Worm (Caenorhabditis elegans): ENCODE measurements around the gene W06D12.6.

W06D12.6 gene

DNA sequence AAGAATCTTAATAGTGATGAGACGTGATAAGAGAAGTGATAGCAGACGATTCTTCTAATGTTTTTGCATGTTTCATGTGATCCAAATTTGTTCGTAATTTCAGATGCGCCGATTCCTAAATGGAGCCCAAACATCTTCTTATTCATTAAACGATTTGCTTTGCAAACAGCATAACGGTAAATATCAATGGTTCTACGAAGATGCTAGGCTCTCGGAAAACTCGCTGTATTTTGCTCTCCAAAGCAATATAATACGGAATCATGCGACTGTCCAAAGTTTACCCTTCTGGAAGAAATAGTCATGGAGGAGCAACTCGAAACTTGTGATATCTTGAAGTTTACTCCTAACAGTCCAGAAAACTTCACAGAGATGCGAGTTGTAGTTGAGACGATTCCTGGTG is at the start of gene W06D12.6:
Gene W06D12.6 (plus strand): TSS at position 301 of the 400 bp plus-strand sequence.
- TF ChIP-seq sptf-1 (tag; optimal IDR thresholded peaks at IDR 0.05) (no peak), mab-5 (tag; optimal IDR thresholded peaks at IDR 0.05) (no peak), sem-2 (GFP tag; optimal IDR thresholded peaks at IDR 0.05) (no peak), unc-39 (tag; optimal IDR thresholded peaks at IDR 0.05) (no peak), snpc-4 (tag; optimal IDR thresholded peaks at IDR 0.05) (no peak), lsy-2 (tag; optimal IDR thresholded peaks at IDR 0.05) (no peak), unc-120 (tag; optimal IDR thresholded peaks at IDR 0.05; ENCODE audit: poor library complexity, severe bottlenecking) (no peak), nhr-2 (tag; optimal IDR thresholded peaks at IDR 0.05) (no peak), hlh-1 (tag; optimal IDR thresholded peaks at IDR 0.05) (no peak)

DNA sequence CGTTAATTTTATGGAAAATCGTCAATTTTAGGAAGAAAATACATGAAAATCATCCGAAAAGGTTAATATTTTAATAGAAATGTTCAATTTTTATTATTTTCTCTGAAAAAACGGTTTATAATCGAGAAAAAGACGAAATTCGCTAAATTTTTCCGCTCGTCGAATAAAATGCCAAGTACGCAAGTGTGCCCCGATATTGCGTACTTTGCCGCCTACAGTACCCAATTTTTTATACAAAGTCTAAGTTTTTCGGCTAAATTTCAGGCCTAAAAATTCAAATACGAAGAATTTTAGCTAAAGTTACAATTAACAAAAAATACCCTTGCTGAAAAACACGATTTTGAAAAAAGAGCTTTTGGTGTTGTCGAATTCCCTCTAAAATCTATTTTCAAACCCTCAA is 47.1 kb upstream of the W06D12.6 start:
- TF ChIP-seq snpc-4 (tag; optimal IDR thresholded peaks at IDR 0.05): no peak
- no peak for TF ChIP-seq lsy-2 (tag; optimal IDR thresholded peaks at IDR 0.05)
- TF ChIP-seq ces-1 (GFP tag; optimal IDR thresholded peaks at IDR 0.05): no peak
- TF ChIP-seq ztf-11 (tag; optimal IDR thresholded peaks at IDR 0.05): no peak
- no peak for TF ChIP-seq mab-5 (tag; optimal IDR thresholded peaks at IDR 0.05)
- no peak for TF ChIP-seq flh-1 (GFP tag; optimal IDR thresholded peaks at IDR 0.05)
- no peak for TF ChIP-seq M03D4.4 (tag; optimal IDR thresholded peaks at IDR 0.05)
- no peak for TF ChIP-seq hlh-1 (tag; optimal IDR thresholded peaks at IDR 0.05)
- TF ChIP-seq lin-32 (GFP tag; optimal IDR thresholded peaks at IDR 0.05): no peak
- TF ChIP-seq ceh-39 (tag; optimal IDR thresholded peaks at IDR 0.05): no peak
- TF ChIP-seq nhr-2 (tag; optimal IDR thresholded peaks at IDR 0.05): no peak
- TF ChIP-seq elt-1 (tag; optimal IDR thresholded peaks at IDR 0.05; ENCODE audit: borderline replicate concordance, insufficient read depth): no peak
- no peak for TF ChIP-seq ceh-43 (GFP tag; optimal IDR thresholded peaks at IDR 0.05)
- TF ChIP-seq mls-2 (tag; optimal IDR thresholded peaks at IDR 0.05): no peak
- TF ChIP-seq lin-13 (tag; optimal IDR thresholded peaks at IDR 0.05): no peak

DNA sequence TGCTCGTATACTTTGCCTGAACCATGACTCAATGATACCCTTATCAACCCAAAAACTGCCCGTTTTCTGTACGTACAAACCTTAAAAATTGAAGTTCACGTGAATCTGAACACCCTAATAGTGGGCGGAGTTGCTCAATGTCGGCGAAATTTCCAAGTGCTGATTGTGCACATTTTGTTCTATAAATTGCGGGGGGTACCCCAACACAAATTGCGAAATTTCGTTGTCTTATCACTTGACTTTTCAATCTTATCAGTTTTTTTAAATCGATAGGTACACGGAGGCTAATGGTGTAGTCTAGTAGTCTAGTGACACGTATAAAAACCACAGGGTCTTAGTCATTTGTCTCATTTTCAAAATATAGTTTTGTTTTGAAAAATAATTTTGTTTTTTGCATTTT is 46.7 kb upstream of the W06D12.6 start, which contains the start of gene fbxa-108:
Gene fbxa-108 (minus strand): TSS at position 158 of the 400 bp plus-strand sequence.
- TF ChIP-seq ceh-83 (GFP tag; optimal IDR thresholded peaks at IDR 0.05) (no peak), lin-32 (GFP tag; optimal IDR thresholded peaks at IDR 0.05) (no peak), bed-3 (GFP tag; optimal IDR thresholded peaks at IDR 0.05) (no peak), lsy-2 (tag; optimal IDR thresholded peaks at IDR 0.05) (no peak), ztf-11 (tag; optimal IDR thresholded peaks at IDR 0.05) (no peak)

DNA sequence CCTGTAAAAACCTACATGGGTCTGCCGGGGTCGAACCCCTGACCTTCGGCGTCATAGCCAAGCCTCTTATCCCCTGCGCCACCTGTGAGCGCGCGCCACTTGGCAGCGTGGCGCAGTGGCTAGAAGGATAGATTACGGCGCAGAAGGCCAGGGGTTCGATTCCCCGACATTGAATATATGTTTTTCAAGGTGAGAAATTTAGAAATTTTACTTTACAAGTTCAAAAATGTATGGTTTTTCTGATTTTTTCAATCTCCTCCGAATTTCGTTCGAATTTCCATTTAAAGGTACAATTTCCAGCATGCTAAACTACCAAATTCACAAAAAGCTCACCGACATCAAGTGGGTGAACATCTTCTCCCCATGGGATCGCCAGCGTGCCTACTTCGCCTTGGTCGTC is 45.9 kb upstream of the W06D12.6 start, which contains the start of gene dgat-2:
Gene dgat-2 (plus strand): TSS at position 301 of the 400 bp plus-strand sequence.
- TF ChIP-seq mab-5 (tag; optimal IDR thresholded peaks at IDR 0.05): no peak
- no peak for TF ChIP-seq elt-1 (tag; optimal IDR thresholded peaks at IDR 0.05; ENCODE audit: borderline replicate concordance, insufficient read depth)
- TF ChIP-seq tbx-8 (GFP tag; optimal IDR thresholded peaks at IDR 0.05): no peak
- TF ChIP-seq ham-2 (GFP tag; optimal IDR thresholded peaks at IDR 0.05): no peak
- no peak for TF ChIP-seq ztf-11 (tag; optimal IDR thresholded peaks at IDR 0.05)
- TF ChIP-seq unc-120 (tag; optimal IDR thresholded peaks at IDR 0.05; ENCODE audit: poor library complexity, severe bottlenecking): no peak
- TF ChIP-seq pha-4 (tag; optimal IDR thresholded peaks at IDR 0.05): no peak
- TF ChIP-seq ces-1 (GFP tag; optimal IDR thresholded peaks at IDR 0.05): no peak
- TF ChIP-seq nhr-2 (tag; optimal IDR thresholded peaks at IDR 0.05): no peak

DNA sequence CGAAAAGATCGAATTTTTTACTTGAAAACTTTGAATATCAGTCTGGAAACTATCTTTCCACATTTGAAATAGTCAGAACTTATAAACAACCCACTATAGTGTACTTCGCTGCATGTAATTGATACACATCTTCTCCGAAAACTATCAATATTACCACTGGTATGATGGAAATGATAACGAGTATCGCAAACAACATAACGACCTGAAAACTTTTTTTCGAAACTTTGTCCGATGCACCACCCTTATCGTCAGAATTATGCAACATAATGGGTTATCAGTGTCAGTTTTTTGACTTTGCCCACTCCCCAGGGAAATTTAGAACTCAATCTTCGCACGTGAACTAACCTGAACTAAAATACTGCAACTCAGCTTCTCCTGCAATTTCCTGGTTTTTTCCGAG is 43.7 kb upstream of the W06D12.6 start:
- TF ChIP-seq M03D4.4 (tag; optimal IDR thresholded peaks at IDR 0.05): no peak
- no peak for TF ChIP-seq mep-1 (tag; optimal IDR thresholded peaks at IDR 0.05)
- TF ChIP-seq ceh-39 (tag; optimal IDR thresholded peaks at IDR 0.05): no peak
- no peak for TF ChIP-seq flh-1 (GFP tag; optimal IDR thresholded peaks at IDR 0.05)
- no peak for TF ChIP-seq pha-4 (tag; optimal IDR thresholded peaks at IDR 0.05)
- no peak for TF ChIP-seq hlh-1 (tag; optimal IDR thresholded peaks at IDR 0.05)
- no peak for TF ChIP-seq nhr-12 (tag; optimal IDR thresholded peaks at IDR 0.05)

DNA sequence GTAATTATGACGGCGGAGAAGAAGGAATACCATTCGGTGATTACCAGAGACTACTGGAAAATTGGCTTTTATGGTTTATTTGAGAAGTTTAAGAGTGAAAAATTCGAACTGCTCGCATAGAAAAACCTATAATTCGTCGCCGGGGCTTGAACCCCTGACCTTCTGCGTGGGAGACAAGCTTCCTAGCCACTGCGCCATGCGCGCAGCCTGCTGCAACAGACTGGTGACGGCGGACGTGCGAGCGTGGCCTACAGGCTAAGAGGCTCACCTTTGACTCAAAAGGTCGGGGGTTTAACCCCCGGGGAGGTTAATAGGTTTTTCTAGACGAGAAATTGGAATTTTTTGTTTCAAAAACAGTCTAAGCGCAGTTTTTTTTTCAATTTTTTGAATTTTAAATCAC is 41.5 kb upstream of the W06D12.6 start:
- TF ChIP-seq lin-13 (tag; optimal IDR thresholded peaks at IDR 0.05): no peak
- TF ChIP-seq lin-32 (GFP tag; optimal IDR thresholded peaks at IDR 0.05): no peak
- TF ChIP-seq hlh-1 (tag; optimal IDR thresholded peaks at IDR 0.05): no peak
- no peak for TF ChIP-seq sptf-1 (tag; optimal IDR thresholded peaks at IDR 0.05)
- no peak for TF ChIP-seq drap-1 (GFP tag; optimal IDR thresholded peaks at IDR 0.05)
- TF ChIP-seq mab-5 (tag; optimal IDR thresholded peaks at IDR 0.05): no peak

All from whole organism, mixed stage, embryonic.